Worm (Caenorhabditis elegans) whole organism, L4 larva: ENCODE data around the gene Y49E10.29.
A peak's percentile ranks its signal among the peaks of the same experiment; 100 is the strongest.

Experiments
- F26F4.8 ChIP-seq: fragments of 200-800 bp; sonication (Bioruptor generic); conservative IDR thresholded peaks from 2 replicates; pipeline ENCODE4 v1.3.6; 2022; ENCODE audit warnings: missing genetic modification characterization, missing compliant biosample characterization
- F37D6.2 ChIP-seq: sonication (generic microtip); optimal IDR thresholded peaks from 2 replicates; lab custom pipeline; 2016; ENCODE audit warnings: mild to moderate bottlenecking, missing genetic modification characterization, missing compliant biosample characterization
- F49E8.2 ChIP-seq: sonication (generic microtip); optimal IDR thresholded peaks from 2 replicates; lab custom pipeline; 2016; ENCODE audit warnings: missing compliant biosample characterization, mild to moderate bottlenecking, missing genetic modification characterization, borderline replicate concordance
- R02D3.7 ChIP-seq: fragments of 150-350 bp; sonication (generic microtip); optimal IDR thresholded peaks from 3 replicates; lab custom pipeline; 2014; ENCODE audit warnings: missing biosample characterization, missing genetic modification characterization
- T26A8.4 ChIP-seq: fragments of 200-800 bp; sonication (Bioruptor generic); IDR thresholded peaks from 2 replicates; pipeline ENCODE4 v1.3.6; 2022; ENCODE audit warnings: missing genetic modification characterization, missing compliant biosample characterization
- ZK337.2 ChIP-seq: fragments of 200-800 bp; sonication (Bioruptor generic); IDR thresholded peaks from 2 replicates; pipeline ENCODE4 v1.3.6; 2022; ENCODE audit warnings: missing genetic modification reagents, missing genetic modification characterization, missing compliant biosample characterization
- ama-1 ChIP-seq: fragments of 150-350 bp; optimal IDR thresholded peaks from 2 replicates; lab custom pipeline; 2014; ENCODE audit warnings: inconsistent platforms, mixed read lengths
- ceh-44 ChIP-seq: fragments of 200-800 bp; sonication (Bioruptor generic); IDR thresholded peaks from 2 replicates; pipeline ENCODE4 v1.3.6; 2022; ENCODE audit warnings: missing genetic modification reagents, missing genetic modification characterization, missing compliant biosample characterization
- ceh-62 ChIP-seq: sonication (generic microtip); optimal IDR thresholded peaks from 2 replicates; lab custom pipeline; 2017; ENCODE audit warnings: missing biosample characterization, missing genetic modification characterization
- ceh-82 ChIP-seq: sonication (generic microtip); optimal IDR thresholded peaks from 2 replicates; lab custom pipeline; 2017; ENCODE audit warnings: missing biosample characterization, missing genetic modification characterization
- daf-16 ChIP-seq, 3 experiments: sonication (generic microtip); optimal IDR thresholded peaks; 2 replicates each; lab custom pipeline; 2016 to 2017; ENCODE audit warnings: missing genetic modification characterization in 3 of 3, missing genetic modification reagents in 3 of 3, mild to moderate bottlenecking in 2 of 3, missing compliant biosample characterization in 2 of 3, missing biosample characterization in 1 of 3, moderate library complexity in 1 of 3
- dmd-6 ChIP-seq: fragments of 200-800 bp; sonication (Bioruptor generic); IDR thresholded peaks from 2 replicates; pipeline ENCODE4 v1.3.6; 2022; ENCODE audit warnings: missing genetic modification reagents, missing genetic modification characterization, missing compliant biosample characterization
- dmd-8 ChIP-seq: fragments of 200-800 bp; sonication (Bioruptor generic); IDR thresholded peaks from 2 replicates; pipeline ENCODE4 v1.3.6; 2022; ENCODE audit warnings: missing genetic modification characterization, missing compliant biosample characterization
- dmd-9 ChIP-seq: fragments of 200-800 bp; sonication (Bioruptor generic); IDR thresholded peaks from 2 replicates; pipeline ENCODE4 v1.3.6; 2022; ENCODE audit warnings: missing genetic modification reagents, missing genetic modification characterization, missing compliant biosample characterization
- dpl-1 ChIP-seq: fragments of 150-350 bp; optimal IDR thresholded peaks from 2 replicates; lab custom pipeline; 2014; ENCODE audit warnings: missing biosample characterization, missing genetic modification reagents, missing genetic modification characterization
- duxl-1 ChIP-seq: sonication (generic microtip); optimal IDR thresholded peaks from 2 replicates; lab custom pipeline; 2016; ENCODE audit warnings: mild to moderate bottlenecking, missing genetic modification characterization, moderate library complexity, missing compliant biosample characterization; ENCODE audit not compliant: poor library complexity
- dve-1 ChIP-seq: sonication (generic microtip); optimal IDR thresholded peaks from 2 replicates; lab custom pipeline; 2017; ENCODE audit warnings: antibody characterized with exemption, mild to moderate bottlenecking, missing genetic modification characterization, missing compliant biosample characterization; ENCODE audit not compliant: insufficient read depth
- fkh-10 ChIP-seq: fragments of 150-350 bp; optimal IDR thresholded peaks from 2 replicates; lab custom pipeline; 2014; ENCODE audit warnings: missing biosample characterization, missing genetic modification reagents, missing genetic modification characterization
- hlh-11 ChIP-seq: fragments of 200-800 bp; sonication (Bioruptor generic); optimal IDR thresholded peaks from 2 replicates; lab custom pipeline; 2018; ENCODE audit warnings: mild to moderate bottlenecking, missing genetic modification characterization, missing compliant biosample characterization
- hlh-30 ChIP-seq: sonication (generic microtip); optimal IDR thresholded peaks from 2 replicates; lab custom pipeline; 2017; ENCODE audit warnings: antibody characterized with exemption, mild to moderate bottlenecking, missing genetic modification characterization, missing compliant biosample characterization; ENCODE audit not compliant: insufficient read depth
- hmg-1.1 ChIP-seq: fragments of 200-800 bp; sonication (Bioruptor generic); IDR thresholded peaks from 2 replicates; pipeline ENCODE4 v1.3.6; 2022; ENCODE audit warnings: missing genetic modification reagents, missing genetic modification characterization, missing compliant biosample characterization
- lim-7 ChIP-seq: fragments of 200-800 bp; sonication (Bioruptor generic); IDR thresholded peaks from 2 replicates; pipeline ENCODE4 v1.3.6; 2022; ENCODE audit warnings: missing genetic modification characterization, missing compliant biosample characterization
- lin-15B ChIP-seq: fragments of 150-350 bp; sonication (generic microtip); optimal IDR thresholded peaks from 3 replicates; lab custom pipeline; 2014; ENCODE audit warnings: missing biosample characterization, missing genetic modification characterization
- lin-38 ChIP-seq: fragments of 200-800 bp; sonication (Bioruptor generic); IDR thresholded peaks from 2 replicates; pipeline ENCODE4 v1.3.6; 2022; ENCODE audit warnings: missing genetic modification reagents, missing genetic modification characterization, missing compliant biosample characterization
- lsy-2 ChIP-seq, 2 experiments: fragments of 150-350 bp in 1 of 2; sonication (generic microtip) in 1 of 2; optimal IDR thresholded peaks; 2 replicates each; lab custom pipeline; 2014 to 2017; ENCODE audit warnings: missing biosample characterization in 2 of 2, missing genetic modification characterization in 2 of 2
- mdl-1 ChIP-seq, 2 experiments: fragments of 150-350 bp in 1 of 2; sonication (generic microtip) in 1 of 2; optimal IDR thresholded peaks; 2 replicates each; lab custom pipeline; 2014 to 2017; ENCODE audit warnings: missing biosample characterization in 2 of 2, missing genetic modification characterization in 2 of 2
- mep-1 ChIP-seq: fragments of 150-350 bp; sonication (generic microtip); optimal IDR thresholded peaks from 3 replicates; lab custom pipeline; 2014; ENCODE audit warnings: missing biosample characterization, missing genetic modification characterization
- mes-2 ChIP-seq: sonication (generic microtip); optimal IDR thresholded peaks from 2 replicates; lab custom pipeline; 2016; ENCODE audit warnings: missing genotype, mild to moderate bottlenecking, missing genetic modification characterization, missing compliant biosample characterization; ENCODE audit not compliant: poor library complexity, severe bottlenecking
- mxl-2 ChIP-seq: fragments of 200-800 bp; sonication (Bioruptor generic); conservative IDR thresholded peaks from 2 replicates; pipeline ENCODE4 v1.3.6; 2022; ENCODE audit warnings: missing genetic modification reagents, missing genetic modification characterization, missing compliant biosample characterization
- mxl-3 ChIP-seq: fragments of 200-800 bp; sonication (Bioruptor generic); optimal IDR thresholded peaks from 2 replicates; lab custom pipeline; 2018; ENCODE audit warnings: mild to moderate bottlenecking, missing genetic modification characterization, missing compliant biosample characterization
- nhr-10 ChIP-seq: fragments of 150-350 bp; optimal IDR thresholded peaks from 2 replicates; lab custom pipeline; 2014; ENCODE audit warnings: missing biosample characterization, missing genetic modification characterization
- nhr-102 ChIP-seq: sonication (generic microtip); optimal IDR thresholded peaks from 2 replicates; lab custom pipeline; 2016; ENCODE audit warnings: mild to moderate bottlenecking, missing genetic modification characterization, moderate library complexity, missing compliant biosample characterization
- nhr-11 ChIP-seq: fragments of 150-350 bp; optimal IDR thresholded peaks from 2 replicates; lab custom pipeline; 2014; ENCODE audit warnings: missing biosample characterization, missing genetic modification characterization
- nhr-111 ChIP-seq: fragments of 200-800 bp; sonication (Bioruptor generic); optimal IDR thresholded peaks from 2 replicates; lab custom pipeline; 2018; ENCODE audit warnings: mild to moderate bottlenecking, missing genetic modification characterization, missing compliant biosample characterization
- nhr-28 ChIP-seq: fragments of 150-350 bp; optimal IDR thresholded peaks from 2 replicates; lab custom pipeline; 2014; ENCODE audit warnings: missing biosample characterization, missing genetic modification characterization
- nhr-42 ChIP-seq: fragments of 200-800 bp; sonication (Bioruptor generic); IDR thresholded peaks from 2 replicates; pipeline ENCODE4 v1.3.6; 2022; ENCODE audit warnings: missing genetic modification characterization, missing compliant biosample characterization
- pha-4 ChIP-seq, 2 experiments: fragments of 150-350 bp in 1 of 2; fragments of 200-800 bp in 1 of 2; sonication (Bioruptor generic) in 1 of 2; IDR thresholded peaks in 1 of 2; optimal IDR thresholded peaks in 1 of 2; 2 replicates each; pipeline versions ENCODE4 v1.3.6 to Lab custom; 2014 to 2022; ENCODE audit warnings: missing genetic modification characterization in 2 of 2, missing genetic modification reagents in 2 of 2, missing biosample characterization in 1 of 2, missing compliant biosample characterization in 1 of 2
- pqm-1 ChIP-seq: sonication (generic microtip); optimal IDR thresholded peaks from 2 replicates; lab custom pipeline; 2017; ENCODE audit warnings: missing biosample characterization, missing genetic modification characterization
- snpc-1.2 ChIP-seq: fragments of 200-800 bp; sonication (Bioruptor generic); IDR thresholded peaks from 2 replicates; pipeline ENCODE4 v1.3.6; 2022; ENCODE audit warnings: missing genetic modification reagents, missing genetic modification characterization, missing compliant biosample characterization
- tag-97 ChIP-seq: fragments of 200-800 bp; sonication (Bioruptor generic); IDR thresholded peaks from 2 replicates; pipeline ENCODE4 v1.3.6; 2022; ENCODE audit warnings: missing genetic modification characterization, missing compliant biosample characterization
- unc-130 ChIP-seq: sonication (generic microtip); optimal IDR thresholded peaks from 2 replicates; lab custom pipeline; 2016; ENCODE audit warnings: missing genetic modification reagents, missing genetic modification characterization, missing compliant biosample characterization
- unc-62 ChIP-seq, 3 experiments: fragments of 150-350 bp in 1 of 3; sonication (generic microtip); optimal IDR thresholded peaks in 2 of 3; peaks in 1 of 3; 1 replicate in 1 of 3; 2 replicates in 2 of 3; lab custom pipeline; 2014 to 2017; ENCODE audit warnings: missing biosample characterization in 3 of 3, missing genetic modification characterization in 3 of 3, missing genetic modification reagents in 3 of 3, missing genotype in 1 of 3
- zfp-2 ChIP-seq: sonication (generic microtip); optimal IDR thresholded peaks from 2 replicates; lab custom pipeline; 2016; ENCODE audit warnings: mild to moderate bottlenecking, missing genetic modification characterization, missing compliant biosample characterization
- zfp-3 ChIP-seq: fragments of 200-800 bp; sonication (Bioruptor generic); conservative IDR thresholded peaks from 2 replicates; pipeline ENCODE4 v1.3.6; 2022; ENCODE audit warnings: missing genetic modification reagents, missing genetic modification characterization, missing compliant biosample characterization

The Y49E10.29 gene

DNA sequence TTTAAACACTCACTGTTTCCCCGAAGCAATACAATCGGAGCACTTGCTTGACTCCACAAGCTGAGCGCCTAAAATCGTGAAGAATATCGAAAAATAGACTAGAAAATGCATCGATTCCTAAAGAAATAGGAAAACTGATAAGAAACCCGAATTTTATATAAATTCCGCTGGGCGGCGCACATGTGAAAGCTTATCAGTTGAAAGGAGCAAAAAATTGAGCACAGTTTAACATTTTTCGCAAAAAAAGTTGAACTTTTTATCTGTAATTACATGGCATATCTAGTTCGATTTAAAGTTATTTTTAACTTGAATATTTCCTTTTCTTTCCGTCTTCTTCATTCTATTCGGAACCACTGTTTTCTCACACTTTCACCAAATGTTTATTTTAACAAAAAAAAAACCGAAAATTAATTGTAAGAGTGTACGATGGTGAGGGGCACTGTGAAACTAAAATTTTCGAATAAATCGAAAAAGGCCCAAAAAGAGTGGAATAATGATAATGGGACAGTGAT lies 22.9 kb upstream of the Y49E10.29 start, which contains the start of gene Y49E10.18:
TSS of gene Y49E10.18 (minus strand) at position 116 of the 512 bp plus-strand sequence.
- TF ChIP-seq dve-1 (tag; lab: Kevin White, UChicago) (peak; percentile 53), mxl-3 (peak; percentile 1), dmd-6 (GFP tag; lab: Robert Waterston, UW) (peak; percentile 78), T26A8.4 (GFP tag; lab: Robert Waterston, UW) (no peak), mep-1 (peak; percentile 13), hlh-11 (tag; lab: Kevin White, UChicago) (peak; percentile 21), ceh-44 (GFP tag; lab: Robert Waterston, UW) (no peak), nhr-28 (peak; percentile 53), mdl-1 (tag; optimal IDR thresholded peaks at IDR 0.05; lab: Kevin White, UChicago) (peak in 1 of 2 experiments; percentile 49), dmd-9 (GFP tag; lab: Robert Waterston, UW) (no peak), lin-38 (peak; percentile 20; the same call in 1 of the 2 replicates), daf-16 (GFP tag; optimal IDR thresholded peaks at IDR 0.05; lab: Kevin White, UChicago) (no peak), daf-16 (tag; optimal IDR thresholded peaks at IDR 0.05; lab: Kevin White, UChicago) (peak; percentile 43), dpl-1 (no peak), unc-62 (GFP tag; optimal IDR thresholded peaks at IDR 0.05 in 1 of 2; lab: Kevin White, UChicago) (peak in 1 of 2 experiments; percentile 92), unc-62 (tag; optimal IDR thresholded peaks at IDR 0.05; lab: Kevin White, UChicago) (no peak), F37D6.2 (tag; lab: Kevin White, UChicago) (no peak), ceh-82 (tag; lab: Kevin White, UChicago) (no peak), pqm-1 (tag; lab: Kevin White, UChicago) (peak; percentile 82)

DNA sequence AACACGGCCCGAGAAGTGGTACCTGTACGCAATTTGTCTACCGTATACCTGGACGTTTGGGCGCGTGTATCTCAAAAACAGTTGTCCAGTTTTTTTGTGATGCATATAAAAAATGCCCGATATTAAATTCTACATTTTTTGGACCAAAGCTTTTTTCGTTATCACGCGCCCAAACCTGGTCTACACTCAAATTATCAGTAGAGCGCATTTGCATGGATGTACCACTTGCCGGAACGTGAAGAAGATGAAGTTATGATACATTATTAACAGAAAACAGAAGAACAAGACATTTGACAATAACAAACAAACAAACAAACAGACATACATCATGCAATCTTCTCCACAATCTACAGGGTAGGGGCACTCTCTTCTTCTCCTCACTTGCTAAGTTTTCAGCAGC lies 21.4 kb upstream of the Y49E10.29 start:
- TF ChIP-seq hlh-30 (tag; lab: Kevin White, UChicago) = peak; percentile 23
- peak; percentile 64 for TF ChIP-seq lin-38

DNA sequence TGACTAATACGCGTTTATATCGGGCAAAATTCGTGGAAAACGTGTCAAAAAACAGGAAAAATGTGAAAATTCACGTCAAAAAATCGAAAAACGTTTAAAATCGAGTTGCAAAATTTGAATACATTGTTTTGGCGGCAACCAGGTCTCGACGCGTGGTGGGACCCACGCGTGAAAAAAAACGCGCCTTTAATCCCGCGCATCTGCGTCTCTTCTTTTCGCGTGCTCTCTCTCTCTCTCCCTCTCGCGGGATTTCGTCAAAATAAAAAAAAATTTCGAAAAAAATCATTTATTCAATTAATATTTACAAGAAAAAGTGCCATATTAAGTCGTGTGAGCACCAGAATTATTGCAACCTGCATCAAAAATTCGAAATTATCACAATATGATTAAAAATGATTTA lies 15.7 kb upstream of the Y49E10.29 start, which contains the start of gene ani-1:
TSS of gene ani-1 (minus strand) at position 61 of the 400 bp plus-strand sequence.
- TF ChIP-seq nhr-11 (tag; lab: Kevin White, UChicago) (no peak), duxl-1 (tag; lab: Kevin White, UChicago) (peak; percentile 5), tag-97 (GFP tag; lab: Robert Waterston, UW) (no peak), mes-2 (peak; percentile 69), dve-1 (tag; lab: Kevin White, UChicago) (peak; percentile 24), ceh-62 (tag; lab: Kevin White, UChicago) (no peak), nhr-42 (GFP tag; lab: Robert Waterston, UW) (no peak), pha-4 (GFP tag; IDR thresholded peaks at IDR 0.05; lab: Robert Waterston, UW) (0 out of 2 replicates have a peak, but pooled peaks have one; percentile 49), pha-4 (tag; optimal IDR thresholded peaks at IDR 0.05; lab: Kevin White, UChicago) (no peak), ZK337.2 (GFP tag; lab: Robert Waterston, UW) (no peak), F26F4.8 (GFP tag; lab: Robert Waterston, UW) (no peak), nhr-10 (tag; lab: Kevin White, UChicago) (no peak), T26A8.4 (GFP tag; lab: Robert Waterston, UW) (0 out of 2 replicates have a peak, but pooled peaks have one; percentile 18), ama-1 (lab: Kevin White, UChicago) (peak; percentile 92), lin-15B (no peak), lim-7 (GFP tag; lab: Robert Waterston, UW) (no peak), daf-16 (GFP tag; optimal IDR thresholded peaks at IDR 0.05; lab: Kevin White, UChicago) (no peak), daf-16 (tag; optimal IDR thresholded peaks at IDR 0.05; lab: Kevin White, UChicago) (no peak), R02D3.7 (no peak), nhr-111 (no peak), mxl-2 (GFP tag; lab: Robert Waterston, UW) (no peak), zfp-2 (tag; lab: Kevin White, UChicago) (no peak), F49E8.2 (tag; lab: Kevin White, UChicago) (peak; percentile 31), lin-38 (peak; percentile 77), snpc-1.2 (GFP tag; lab: Robert Waterston, UW) (peak; percentile 30; the same call in 1 of the 2 replicates), fkh-10 (GFP tag; lab: Kevin White, UChicago) (no peak), unc-130 (GFP tag; lab: Kevin White, UChicago) (peak; percentile 86), nhr-102 (tag; lab: Kevin White, UChicago) (peak; percentile 14), hlh-11 (tag; lab: Kevin White, UChicago) (no peak), dmd-8 (GFP tag; lab: Robert Waterston, UW) (no peak), lsy-2 (tag; optimal IDR thresholded peaks at IDR 0.05; lab: Kevin White, UChicago) (peak in 1 of 2 experiments; percentile 86), zfp-3 (0 out of 2 replicates have a peak, but pooled peaks have one; percentile 24), hmg-1.1 (GFP tag; lab: Robert Waterston, UW) (peak; percentile 40; the same call in 1 of the 2 replicates)
